Worm (Caenorhabditis elegans): ENCODE measurements around the gene cdkr-3.
A peak's percentile ranks its signal among the peaks of the same experiment; 100 is the strongest.

cdkr-3 gene

ce11 chrV:20249438-20250120, 20.3 kb upstream of the cdkr-3 start, which contains the start of gene swsn-1 (continued):
- TF ChIP-seq C34F6.9 (tag; optimal IDR thresholded peaks at IDR 0.05) (peak; percentile 47), sma-3 (GFP tag; optimal IDR thresholded peaks at IDR 0.05) (no peak), nhr-237 (tag; optimal IDR thresholded peaks at IDR 0.05) (no peak), fos-1 (tag; optimal IDR thresholded peaks at IDR 0.05) (no peak), ceh-16 (tag; optimal IDR thresholded peaks at IDR 0.05) (no peak), skn-1 (tag; optimal IDR thresholded peaks at IDR 0.05) (no peak), nhr-23 (tag; optimal IDR thresholded peaks at IDR 0.05) (no peak), ztf-4 (tag; optimal IDR thresholded peaks at IDR 0.05) (no peak), mab-5 (tag; optimal IDR thresholded peaks at IDR 0.05) (peak; percentile 7), unc-62 (GFP tag; optimal IDR thresholded peaks at IDR 0.05) (no peak), ztf-11 (tag; optimal IDR thresholded peaks at IDR 0.05) (no peak), nhr-12 (tag; optimal IDR thresholded peaks at IDR 0.05) (no peak), zag-1 (tag; optimal IDR thresholded peaks at IDR 0.05) (peak; percentile 18), F13H6.1 (tag; optimal IDR thresholded peaks at IDR 0.05) (peak; percentile 42), sem-4 (tag; optimal IDR thresholded peaks at IDR 0.05) (no peak), R02D3.7 (tag; optimal IDR thresholded peaks at IDR 0.05) (no peak), egl-27 (tag; optimal IDR thresholded peaks at IDR 0.05) (peak; percentile 27), ceh-82 (tag; optimal IDR thresholded peaks at IDR 0.05) (no peak), snpc-4 (tag; optimal IDR thresholded peaks at IDR 0.05) (no peak), crh-2 (tag; optimal IDR thresholded peaks at IDR 0.05) (peak; percentile 10), sma-9 (GFP tag; optimal IDR thresholded peaks at IDR 0.05) (no peak), sma-9 (tag; optimal IDR thresholded peaks at IDR 0.05) (no peak), nhr-21 (tag; optimal IDR thresholded peaks at IDR 0.05) (no peak), Y55F3AM.14 (GFP tag; optimal IDR thresholded peaks at IDR 0.05) (no peak)

ce11 chrV:20266992-20267391, 2.9 kb upstream of the cdkr-3 start, which contains the start of gene mdt-17:
Gene mdt-17, minus strand, starts transcription at chrV:20267247.
- TF ChIP-seq unc-39 (tag; optimal IDR thresholded peaks at IDR 0.05), result no peak
- no peak for TF ChIP-seq sma-3 (GFP tag; optimal IDR thresholded peaks at IDR 0.05)
- TF ChIP-seq ceh-82 (tag; optimal IDR thresholded peaks at IDR 0.05), result no peak
- no peak for TF ChIP-seq nhr-21 (tag; optimal IDR thresholded peaks at IDR 0.05)
- no peak for TF ChIP-seq ztf-11 (tag; optimal IDR thresholded peaks at IDR 0.05)
- TF ChIP-seq nhr-12 (tag; optimal IDR thresholded peaks at IDR 0.05), result no peak
- no peak for TF ChIP-seq lin-39 (tag; optimal IDR thresholded peaks at IDR 0.05)
- TF ChIP-seq nhr-77 (tag; optimal IDR thresholded peaks at IDR 0.05), result no peak
- no peak for TF ChIP-seq mab-5 (tag; optimal IDR thresholded peaks at IDR 0.05)
- TF ChIP-seq snpc-4 (tag; optimal IDR thresholded peaks at IDR 0.05), result no peak
- TF ChIP-seq aly-2 (tag; optimal IDR thresholded peaks at IDR 0.05), result no peak
- no peak for TF ChIP-seq nhr-6 (tag; optimal IDR thresholded peaks at IDR 0.05)
- TF ChIP-seq sma-9 (GFP tag; optimal IDR thresholded peaks at IDR 0.05), result no peak
- no peak for TF ChIP-seq sma-9 (tag; optimal IDR thresholded peaks at IDR 0.05)
- no peak for TF ChIP-seq ztf-4 (tag; optimal IDR thresholded peaks at IDR 0.05)
- TF ChIP-seq R02D3.7 (tag; optimal IDR thresholded peaks at IDR 0.05), result no peak
- no peak for TF ChIP-seq elt-3 (tag; optimal IDR thresholded peaks at IDR 0.05)
- no peak for TF ChIP-seq alr-1 (tag; optimal IDR thresholded peaks at IDR 0.05)

- TF ChIP-seq dmd-4 (tag; optimal IDR thresholded peaks at IDR 0.05) (no peak), nhr-237 (tag; optimal IDR thresholded peaks at IDR 0.05) (no peak)
Measured at ce11 chrV:20276923-20277322, 7.0 kb downstream of the cdkr-3 start.

- no peak for TF ChIP-seq unc-55 (GFP tag; optimal IDR thresholded peaks at IDR 0.05)
- TF ChIP-seq ztf-11 (tag; optimal IDR thresholded peaks at IDR 0.05), result no peak
- TF ChIP-seq dmd-4 (tag; optimal IDR thresholded peaks at IDR 0.05), result no peak
- TF ChIP-seq nhr-23 (tag; optimal IDR thresholded peaks at IDR 0.05), result no peak
- no peak for TF ChIP-seq lin-11 (tag; optimal IDR thresholded peaks at IDR 0.05)
- TF ChIP-seq nhr-10 (tag; optimal IDR thresholded peaks at IDR 0.05), result no peak
- no peak for TF ChIP-seq nhr-12 (tag; optimal IDR thresholded peaks at IDR 0.05)
- no peak for TF ChIP-seq skn-1 (tag; optimal IDR thresholded peaks at IDR 0.05)
- no peak for TF ChIP-seq mbf-1 (tag; optimal IDR thresholded peaks at IDR 0.05)
- TF ChIP-seq unc-39 (tag; optimal IDR thresholded peaks at IDR 0.05), result no peak
- TF ChIP-seq ZK546.5 (tag; optimal IDR thresholded peaks at IDR 0.05), result no peak
- TF ChIP-seq nhr-25 (tag; optimal IDR thresholded peaks at IDR 0.05), result no peak
- TF ChIP-seq blmp-1 (tag; optimal IDR thresholded peaks at IDR 0.05; ENCODE audit: insufficient read depth), result no peak
- no peak for TF ChIP-seq aly-2 (tag; optimal IDR thresholded peaks at IDR 0.05)
- TF ChIP-seq Y55F3AM.14 (GFP tag; optimal IDR thresholded peaks at IDR 0.05), result no peak
- TF ChIP-seq peb-1 (tag; optimal IDR thresholded peaks at IDR 0.05), result no peak
Measured at ce11 chrV:20279309-20279708, 9.4 kb downstream of the cdkr-3 start.

All from whole organism, L2 larva.